Worm (Caenorhabditis elegans): Measurements from ENCODE around the gene coa-3.

DNA sequence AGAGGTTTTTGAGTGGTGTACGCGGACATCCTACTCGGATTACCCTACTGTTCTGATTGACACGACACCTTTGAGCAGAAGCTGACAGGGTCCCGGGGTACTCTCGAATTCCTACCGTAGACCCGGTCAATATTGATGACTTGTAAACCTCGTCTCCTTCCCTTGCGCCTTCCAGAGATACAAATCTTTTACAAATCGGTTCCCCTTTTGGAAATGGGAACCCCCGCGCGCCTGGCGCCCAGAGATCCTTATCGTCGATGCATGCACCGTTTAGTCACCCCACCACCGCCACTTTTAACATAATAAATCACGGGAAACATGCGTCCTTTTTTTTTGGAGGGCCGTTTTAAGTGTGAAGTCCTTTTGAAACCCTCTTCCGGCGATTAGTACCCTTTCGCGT is 29.3 kb downstream of the coa-3 start:
- TF ChIP-seq unc-62 (GFP tag; optimal IDR thresholded peaks at IDR 0.05 in 1 of 2) (no peak), unc-62 (tag; optimal IDR thresholded peaks at IDR 0.05) (no peak), madf-5 (GFP tag; IDR thresholded peaks at IDR 0.05) (no peak), F49E8.2 (tag; optimal IDR thresholded peaks at IDR 0.05; ENCODE audit: borderline replicate concordance) (no peak), ces-1 (GFP tag; optimal IDR thresholded peaks at IDR 0.05) (no peak), nhr-76 (tag; optimal IDR thresholded peaks at IDR 0.05) (no peak), lir-3 (tag; optimal IDR thresholded peaks at IDR 0.05) (no peak), F44E2.7 (GFP tag; IDR thresholded peaks at IDR 0.05) (no peak), daf-19 (GFP tag; conservative IDR thresholded peaks at IDR 0.05) (no peak), lin-15B (tag; optimal IDR thresholded peaks at IDR 0.05) (no peak), skn-1 (tag; optimal IDR thresholded peaks at IDR 0.05) (no peak), zip-11 (GFP tag; IDR thresholded peaks at IDR 0.05) (no peak), Y75B8A.6 (GFP tag; IDR thresholded peaks at IDR 0.05) (no peak)

All from whole organism, L4 larva.